Fruit fly (Drosophila melanogaster) whole organism, wandering third instar larva: Measurements from ENCODE around the gene CG13082.

Experiments used
- Dif ChIP-seq: fragments of 200-275, 200-300 bp; sonication (Bioruptor generic); optimal IDR thresholded peaks from 2 replicates; lab custom pipeline; 2018; ENCODE audit warnings: missing biosample characterization, missing genetic modification characterization; ENCODE audit not compliant: partially characterized antibody
- GATAd ChIP-seq: sonication (Bioruptor generic); optimal IDR thresholded peaks from 2 replicates; lab custom pipeline; 2016; ENCODE audit warnings: missing biosample characterization, missing genetic modification characterization
- Mio ChIP-seq: sonication (Bioruptor generic); optimal IDR thresholded peaks from 2 replicates; lab custom pipeline; 2016; ENCODE audit warnings: missing biosample characterization, missing genetic modification characterization
- br ChIP-seq: fragments of 200-800 bp; sonication (Bioruptor generic); optimal IDR thresholded peaks from 2 replicates; lab custom pipeline; 2016; ENCODE audit warnings: missing biosample characterization, missing genetic modification characterization
- dl ChIP-seq, 2 experiments: fragments of 175-275, 200-275 bp in 1 of 2; fragments of 200-275 bp in 1 of 2; sonication (Bioruptor generic); optimal IDR thresholded peaks; lab custom pipeline; 2018; ENCODE audit warnings: mild to moderate bottlenecking in 2 of 2, missing biosample characterization in 2 of 2, missing genetic modification characterization in 2 of 2, moderate library complexity in 2 of 2; ENCODE audit not compliant: partially characterized antibody in 2 of 2, insufficient read depth in 1 of 2
- dmrt93B ChIP-seq: fragments of 200-800 bp; sonication (Bioruptor generic); optimal IDR thresholded peaks from 2 replicates; lab custom pipeline; 2018; ENCODE audit warnings: missing biosample characterization, mild to moderate bottlenecking, missing genetic modification characterization
- h ChIP-seq: fragments of 200-800 bp; sonication (Bioruptor generic); optimal IDR thresholded peaks from 3 replicates; lab custom pipeline; 2016; ENCODE audit warnings: missing biosample characterization, mild to moderate bottlenecking, missing genetic modification characterization
- pan ChIP-seq: fragments of >200 bp; optimal IDR thresholded peaks from 2 replicates; lab custom pipeline; 2017
- tai ChIP-seq: sonication (Bioruptor generic); optimal IDR thresholded peaks from 2 replicates; lab custom pipeline; 2016; ENCODE audit warnings: missing biosample characterization, missing genetic modification characterization
- usp ChIP-seq: fragments of >200 bp; optimal IDR thresholded peaks from 2 replicates; lab custom pipeline; 2017; ENCODE audit warnings: missing biosample characterization, missing genetic modification characterization

dm6 chr2L:19565233-19565898 is 27.1 kb downstream of the CG13082 start, which contains the start of gene CG13077:
- TF ChIP-seq GATAd (GFP tag; lab: Kevin White, UChicago) = no peak
- TF ChIP-seq Dif (GFP tag; lab: Kevin White, UChicago) = peak; percentile 28
- TF ChIP-seq pan (lab: Kevin White, UChicago) = no peak
- no peak for TF ChIP-seq dmrt93B
- no peak for TF ChIP-seq Mio
- TF ChIP-seq h (GFP tag; lab: Kevin White, UChicago) = no peak
- no peak for TF ChIP-seq br
- no peak for TF ChIP-seq dl (GFP tag; optimal IDR thresholded peaks at IDR 0.05; lab: Kevin White, UChicago; ENCODE audit: insufficient read depth in 1 of 2, partially characterized antibody in 2 of 2)
- no peak for TF ChIP-seq usp (GFP tag; lab: Kevin White, UChicago)
- TF ChIP-seq tai (GFP tag; lab: Kevin White, UChicago) = no peak
